Fruit fly (Drosophila melanogaster) whole organism: ENCODE measurements around the gene CG13305.

Experiments used
- CG8478 ChIP-seq: fragments of >200 bp; optimal IDR thresholded peaks from 2 replicates; lab custom pipeline; 2018; ENCODE audit warnings: inconsistent platforms
- Dll ChIP-seq: fragments of >200 bp; optimal IDR thresholded peaks from 2 replicates; lab custom pipeline; 2017
- EcR ChIP-seq, 2 experiments: fragments of >200 bp; optimal IDR thresholded peaks; 2 replicates each; lab custom pipeline; 2017; ENCODE audit warnings: missing biosample characterization in 2 of 2, missing genetic modification characterization in 2 of 2, missing genetic modification reagents in 2 of 2
- pan ChIP-seq: fragments of >200 bp; optimal IDR thresholded peaks from 2 replicates; lab custom pipeline; 2017
- psq ChIP-seq: fragments of >200 bp; optimal IDR thresholded peaks from 2 replicates; lab custom pipeline; 2017
- usp ChIP-seq: fragments of >200 bp; optimal IDR thresholded peaks from 2 replicates; lab custom pipeline; 2017; ENCODE audit warnings: missing biosample characterization, missing genetic modification characterization, mixed read lengths

- TF ChIP-seq usp (GFP tag; lab: Kevin White, UChicago) (no peak), Dll (no peak), psq (lab: Kevin White, UChicago) (no peak), CG8478 (no peak), pan (lab: Kevin White, UChicago) (no peak), EcR (GFP tag; optimal IDR thresholded peaks at IDR 0.05; lab: Kevin White, UChicago) (no peak)
Measured at dm6 chr3L:8691891-8692874, 45.6 kb upstream of the CG13305 start.
